Fruit fly (Drosophila melanogaster) whole organism, wandering third instar larva: Measurements from ENCODE around the gene CG7778.
A peak's percentile ranks its signal among the peaks of the same experiment; 100 is the strongest.

Experiments used
- Abd-B ChIP-seq: fragments of >200 bp; optimal IDR thresholded peaks from 2 replicates; lab custom pipeline; 2017; ENCODE audit warnings: missing biosample characterization, missing genetic modification characterization
- CG32264 ChIP-seq: fragments of 200-800 bp; sonication (Bioruptor generic); optimal IDR thresholded peaks from 2 replicates; lab custom pipeline; 2016; ENCODE audit warnings: missing biosample characterization, missing genetic modification characterization
- CG9705 ChIP-seq: fragments of 200-800 bp; sonication (Bioruptor generic); optimal IDR thresholded peaks from 2 replicates; lab custom pipeline; 2018; ENCODE audit warnings: missing biosample characterization, mild to moderate bottlenecking, missing genetic modification characterization
- CrebA ChIP-seq: fragments of 200-800 bp; sonication (Bioruptor generic); optimal IDR thresholded peaks from 2 replicates; lab custom pipeline; 2016; ENCODE audit warnings: missing biosample characterization, mild to moderate bottlenecking, missing genetic modification characterization, borderline replicate concordance
- Dfd ChIP-seq: fragments of >200 bp; optimal IDR thresholded peaks from 2 replicates; lab custom pipeline; 2017; ENCODE audit warnings: missing biosample characterization, missing genetic modification characterization
- Dif ChIP-seq: fragments of 200-275, 200-300 bp; sonication (Bioruptor generic); optimal IDR thresholded peaks from 2 replicates; lab custom pipeline; 2018; ENCODE audit warnings: missing biosample characterization, missing genetic modification characterization; ENCODE audit not compliant: partially characterized antibody
- GATAd ChIP-seq: sonication (Bioruptor generic); optimal IDR thresholded peaks from 2 replicates; lab custom pipeline; 2016; ENCODE audit warnings: missing biosample characterization, missing genetic modification characterization
- HLH106 ChIP-seq: fragments of 200-800 bp; optimal IDR thresholded peaks from 3 replicates; lab custom pipeline; 2019; ENCODE audit warnings: missing biosample characterization, mild to moderate bottlenecking, missing genetic modification characterization, moderate library complexity
- Hnf4 ChIP-seq: fragments of 200-800 bp; sonication (Bioruptor generic); optimal IDR thresholded peaks from 2 replicates; lab custom pipeline; 2016; ENCODE audit warnings: missing biosample characterization, mild to moderate bottlenecking, missing genetic modification characterization
- Hr78 ChIP-seq: fragments of >200 bp; optimal IDR thresholded peaks from 2 replicates; lab custom pipeline; 2017; ENCODE audit warnings: missing biosample characterization, missing genetic modification characterization
- Hr83 ChIP-seq: fragments of 200-300 bp; sonication (Bioruptor generic); optimal IDR thresholded peaks from 2 replicates; lab custom pipeline; 2016; ENCODE audit warnings: missing biosample characterization, mild to moderate bottlenecking, missing genetic modification characterization, moderate library complexity; ENCODE audit not compliant: poor library complexity, severe bottlenecking
- Jra ChIP-seq: sonication (Bioruptor generic); optimal IDR thresholded peaks from 2 replicates; lab custom pipeline; 2016; ENCODE audit warnings: missing biosample characterization, missing genetic modification characterization
- Myc ChIP-seq: fragments of >200 bp; optimal IDR thresholded peaks from 2 replicates; lab custom pipeline; 2017
- N ChIP-seq: fragments of >200 bp; optimal IDR thresholded peaks from 2 replicates; lab custom pipeline; 2018; ENCODE audit warnings: missing biosample characterization, missing external identifiers, missing genetic modification characterization
- OdsH ChIP-seq: fragments of 200-800 bp; sonication (Bioruptor generic); optimal IDR thresholded peaks from 2 replicates; lab custom pipeline; 2016; ENCODE audit warnings: missing biosample characterization, mild to moderate bottlenecking, missing genetic modification characterization
- Rel ChIP-seq, 2 experiments: fragments of 200-800 bp; sonication (Bioruptor generic) in 1 of 2; optimal IDR thresholded peaks; 2 replicates in 1 of 2; 3 replicates in 1 of 2; lab custom pipeline; 2016 to 2019; ENCODE audit warnings: mild to moderate bottlenecking in 2 of 2, missing biosample characterization in 2 of 2, missing genetic modification characterization in 2 of 2, moderate library complexity in 1 of 2
- Sp1 ChIP-seq: fragments of 200-800 bp; sonication (Bioruptor generic); optimal IDR thresholded peaks from 3 replicates; lab custom pipeline; 2019; ENCODE audit warnings: missing biosample characterization, mild to moderate bottlenecking, missing genetic modification characterization, moderate library complexity
- Vsx2 ChIP-seq: fragments of 200-300, 225-300 bp; sonication (Bioruptor generic); optimal IDR thresholded peaks from 2 replicates; lab custom pipeline; 2018; ENCODE audit warnings: missing biosample characterization, missing genetic modification characterization; ENCODE audit not compliant: partially characterized antibody
- br ChIP-seq: fragments of 200-800 bp; sonication (Bioruptor generic); optimal IDR thresholded peaks from 2 replicates; lab custom pipeline; 2016; ENCODE audit warnings: missing biosample characterization, missing genetic modification characterization
- brk ChIP-seq: fragments of 200-800 bp; sonication (Bioruptor generic); optimal IDR thresholded peaks from 2 replicates; lab custom pipeline; 2016; ENCODE audit warnings: missing biosample characterization, mild to moderate bottlenecking, missing genetic modification characterization
- dl ChIP-seq, 2 experiments: fragments of 175-275, 200-275 bp in 1 of 2; fragments of 200-275 bp in 1 of 2; sonication (Bioruptor generic); optimal IDR thresholded peaks; lab custom pipeline; 2018; ENCODE audit warnings: mild to moderate bottlenecking in 2 of 2, missing biosample characterization in 2 of 2, missing genetic modification characterization in 2 of 2, moderate library complexity in 2 of 2; ENCODE audit not compliant: partially characterized antibody in 2 of 2, insufficient read depth in 1 of 2
- dmrt93B ChIP-seq: fragments of 200-800 bp; sonication (Bioruptor generic); optimal IDR thresholded peaks from 2 replicates; lab custom pipeline; 2018; ENCODE audit warnings: missing biosample characterization, mild to moderate bottlenecking, missing genetic modification characterization
- dsf ChIP-seq: sonication (Bioruptor generic); optimal IDR thresholded peaks from 2 replicates; lab custom pipeline; 2016; ENCODE audit warnings: missing biosample characterization, missing genetic modification characterization, borderline replicate concordance
- ey ChIP-seq: fragments of 200-800 bp; sonication (Bioruptor generic); optimal IDR thresholded peaks from 2 replicates; lab custom pipeline; 2016; ENCODE audit warnings: missing biosample characterization, missing genetic modification characterization
- foxo ChIP-seq, 2 experiments: fragments of 200-800 bp; sonication (Bioruptor generic); optimal IDR thresholded peaks; 2 replicates in 1 of 2; 3 replicates in 1 of 2; lab custom pipeline; 2016 to 2017; ENCODE audit warnings: missing biosample characterization in 2 of 2, missing genetic modification characterization in 2 of 2
- fru ChIP-seq: fragments of 200-800 bp; sonication (Bioruptor generic); optimal IDR thresholded peaks from 3 replicates; lab custom pipeline; 2016; ENCODE audit warnings: missing biosample characterization, mild to moderate bottlenecking, missing genetic modification characterization
- h ChIP-seq: fragments of 200-800 bp; sonication (Bioruptor generic); optimal IDR thresholded peaks from 3 replicates; lab custom pipeline; 2016; ENCODE audit warnings: missing biosample characterization, mild to moderate bottlenecking, missing genetic modification characterization
- jim ChIP-seq: fragments of 175-275, 200-325 bp; sonication (Bioruptor generic); optimal IDR thresholded peaks from 2 replicates; lab custom pipeline; 2016; ENCODE audit warnings: missing biosample characterization, mild to moderate bottlenecking, missing genetic modification characterization
- lola ChIP-seq: fragments of >200 bp; optimal IDR thresholded peaks from 2 replicates; lab custom pipeline; 2017; ENCODE audit warnings: missing biosample characterization, missing genetic modification characterization
- pan ChIP-seq: fragments of >200 bp; optimal IDR thresholded peaks from 2 replicates; lab custom pipeline; 2017
- psq ChIP-seq: fragments of 200-800 bp; sonication (Bioruptor generic); optimal IDR thresholded peaks from 3 replicates; lab custom pipeline; 2017; ENCODE audit warnings: missing biosample characterization, mild to moderate bottlenecking, missing genetic modification characterization, moderate library complexity
- rgr ChIP-seq: fragments of 200-800 bp; sonication (Bioruptor generic); optimal IDR thresholded peaks from 3 replicates; lab custom pipeline; 2016; ENCODE audit warnings: missing biosample characterization, mild to moderate bottlenecking, missing genetic modification characterization
- sage ChIP-seq: fragments of 200-800 bp; sonication (Bioruptor generic); optimal IDR thresholded peaks from 2 replicates; lab custom pipeline; 2016; ENCODE audit warnings: missing biosample characterization, mild to moderate bottlenecking, missing genetic modification characterization
- sv ChIP-seq: fragments of 200-800 bp; sonication (Bioruptor generic); optimal IDR thresholded peaks from 3 replicates; lab custom pipeline; 2016; ENCODE audit warnings: missing biosample characterization, missing genetic modification characterization
- tai ChIP-seq: sonication (Bioruptor generic); optimal IDR thresholded peaks from 2 replicates; lab custom pipeline; 2016; ENCODE audit warnings: missing biosample characterization, missing genetic modification characterization
- usp ChIP-seq: fragments of >200 bp; optimal IDR thresholded peaks from 2 replicates; lab custom pipeline; 2017; ENCODE audit warnings: missing biosample characterization, missing genetic modification characterization
- woc ChIP-seq: sonication (Bioruptor generic); optimal IDR thresholded peaks from 2 replicates; lab custom pipeline; 2016; ENCODE audit warnings: missing biosample characterization, mild to moderate bottlenecking, missing genetic modification characterization

The CG7778 gene

DNA sequence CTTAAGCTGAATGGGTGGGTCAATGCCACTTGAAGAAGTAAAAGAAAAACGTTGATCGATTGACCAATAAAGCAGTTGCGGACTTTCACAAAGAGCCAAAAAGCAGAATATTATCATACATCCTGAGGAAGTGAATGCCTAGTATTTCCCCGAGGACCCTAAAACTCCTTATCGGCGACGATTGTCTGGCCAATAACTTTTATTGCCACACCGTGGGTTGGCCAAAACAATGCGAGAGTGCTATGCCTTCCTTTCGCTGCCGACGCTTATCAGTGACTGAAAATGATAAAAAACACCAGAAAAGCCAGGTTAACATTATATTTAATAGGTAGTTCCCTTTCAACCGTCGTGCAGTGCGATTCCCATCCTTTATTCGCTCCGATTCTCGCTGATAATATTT lies 5.4 kb downstream of the CG7778 start, which contains the start of gene Mur29B:
Gene Mur29B (plus strand): TSS at position 324 of the 400 bp plus-strand sequence.
- TF ChIP-seq GATAd (GFP tag; lab: Kevin White, UChicago) (no peak), tai (GFP tag; lab: Kevin White, UChicago) (no peak), Hr83 (GFP tag; lab: Kevin White, UChicago) (peak; percentile 29), br (peak; percentile 2), CrebA (peak; percentile 22), Rel (GFP tag; optimal IDR thresholded peaks at IDR 0.05; lab: Kevin White, UChicago) (no peak), Rel (tag; optimal IDR thresholded peaks at IDR 0.05; lab: Kevin White, UChicago) (peak; percentile 92)

DNA sequence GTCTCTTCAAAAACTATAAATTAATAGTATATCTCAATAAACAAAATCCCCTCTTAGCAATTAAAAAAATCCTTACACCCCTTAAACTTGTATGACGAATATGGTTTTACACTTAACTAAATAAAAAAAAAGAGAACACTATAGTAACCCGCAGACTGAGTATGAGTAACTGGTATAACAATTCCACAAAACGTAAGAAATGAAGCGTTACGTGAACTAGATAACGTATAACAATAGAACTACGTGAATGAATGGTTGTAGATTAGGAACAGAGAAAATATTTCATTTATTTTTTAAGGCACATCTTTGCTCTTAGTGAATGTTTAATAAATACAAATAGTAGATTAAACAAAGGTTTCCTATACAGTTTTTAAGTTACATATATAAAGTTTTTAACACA lies 9.0 kb downstream of the CG7778 start:
- no peak for TF ChIP-seq Hnf4 (GFP tag; lab: Kevin White, UChicago)
- TF ChIP-seq woc (GFP tag; lab: Kevin White, UChicago): no peak
- no peak for TF ChIP-seq dl (GFP tag; optimal IDR thresholded peaks at IDR 0.05; lab: Kevin White, UChicago; ENCODE audit: insufficient read depth in 1 of 2, partially characterized antibody in 2 of 2)
- TF ChIP-seq OdsH (GFP tag; lab: Kevin White, UChicago): no peak
- TF ChIP-seq rgr (GFP tag; lab: Kevin White, UChicago): no peak
- no peak for TF ChIP-seq usp
- TF ChIP-seq Rel (GFP tag; optimal IDR thresholded peaks at IDR 0.05; lab: Kevin White, UChicago): no peak
- TF ChIP-seq Rel (tag; optimal IDR thresholded peaks at IDR 0.05; lab: Kevin White, UChicago): no peak
- no peak for TF ChIP-seq CG32264 (GFP tag; lab: Kevin White, UChicago)
- TF ChIP-seq sv (GFP tag; lab: Kevin White, UChicago): no peak
- no peak for TF ChIP-seq Jra (GFP tag; lab: Kevin White, UChicago)
- no peak for TF ChIP-seq jim
- no peak for TF ChIP-seq Hr78 (GFP tag; lab: Kevin White, UChicago)
- no peak for TF ChIP-seq dsf (GFP tag; lab: Kevin White, UChicago)
- TF ChIP-seq ey (GFP tag; lab: Kevin White, UChicago): no peak

DNA sequence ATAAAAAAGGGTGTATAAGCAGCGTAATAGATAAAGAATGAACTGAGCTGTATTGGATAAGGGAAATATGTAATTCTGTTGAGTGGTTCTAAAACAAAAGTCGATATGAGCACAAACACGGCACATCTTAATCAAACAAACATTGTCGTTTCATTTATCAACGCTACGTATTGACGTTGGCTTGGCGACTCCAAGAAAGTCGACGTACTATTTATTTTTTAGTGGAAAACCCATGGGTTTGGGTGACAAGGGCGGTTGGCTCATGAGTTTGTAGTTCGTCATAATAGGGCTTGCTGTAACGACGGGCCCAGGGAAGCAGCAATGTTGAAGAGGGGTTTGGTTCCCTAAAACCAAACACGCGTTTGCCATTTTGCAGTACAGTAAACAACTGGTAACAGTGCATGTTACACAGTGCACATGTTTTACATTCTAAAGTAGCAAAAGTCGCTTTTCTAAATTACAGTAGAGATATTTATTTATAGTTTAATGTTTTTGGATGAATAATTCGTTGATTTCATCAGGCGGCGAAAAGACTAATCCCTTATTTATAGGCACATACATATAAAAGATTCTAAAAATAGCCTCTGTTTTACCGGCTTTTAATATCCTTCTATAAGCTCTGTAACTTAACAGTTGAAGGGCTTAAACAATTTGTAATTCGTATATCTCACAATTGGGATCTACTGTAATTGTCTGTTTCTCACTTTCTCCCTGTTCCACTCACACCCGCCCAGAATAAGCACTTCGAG lies 15.0 kb downstream of the CG7778 start:
- TF ChIP-seq h (GFP tag; lab: Kevin White, UChicago): peak; percentile 70
- peak; percentile 35 for TF ChIP-seq woc (GFP tag; lab: Kevin White, UChicago)
- peak; percentile 64 for TF ChIP-seq ey (GFP tag; lab: Kevin White, UChicago)
- peak; percentile 46 for TF ChIP-seq br
- peak; percentile 59 for TF ChIP-seq psq (GFP tag; lab: Kevin White, UChicago)
- TF ChIP-seq CG9705 (GFP tag; lab: Kevin White, UChicago): peak; percentile 7
- TF ChIP-seq sv (GFP tag; lab: Kevin White, UChicago): no peak
- peak; percentile 59 for TF ChIP-seq HLH106 (tag; lab: Kevin White, UChicago)
- TF ChIP-seq dmrt93B (GFP tag; lab: Kevin White, UChicago): peak; percentile 28
- TF ChIP-seq foxo (GFP tag; optimal IDR thresholded peaks at IDR 0.05; lab: Kevin White, UChicago): peak in 1 of 2 experiments; percentile 49
- peak; percentile 75 for TF ChIP-seq fru (GFP tag; lab: Kevin White, UChicago)
- TF ChIP-seq Abd-B: no peak
- TF ChIP-seq N (GFP tag; lab: Kevin White, UChicago): no peak
- no peak for TF ChIP-seq CG32264 (GFP tag; lab: Kevin White, UChicago)
- TF ChIP-seq Sp1 (GFP tag; lab: Kevin White, UChicago): peak; percentile 33
- TF ChIP-seq sage (GFP tag; lab: Kevin White, UChicago): no peak
- TF ChIP-seq rgr (GFP tag; lab: Kevin White, UChicago): peak; percentile 17
- peak; percentile 36 for TF ChIP-seq OdsH (GFP tag; lab: Kevin White, UChicago)
- TF ChIP-seq Hnf4 (GFP tag; lab: Kevin White, UChicago): peak; percentile 1

DNA sequence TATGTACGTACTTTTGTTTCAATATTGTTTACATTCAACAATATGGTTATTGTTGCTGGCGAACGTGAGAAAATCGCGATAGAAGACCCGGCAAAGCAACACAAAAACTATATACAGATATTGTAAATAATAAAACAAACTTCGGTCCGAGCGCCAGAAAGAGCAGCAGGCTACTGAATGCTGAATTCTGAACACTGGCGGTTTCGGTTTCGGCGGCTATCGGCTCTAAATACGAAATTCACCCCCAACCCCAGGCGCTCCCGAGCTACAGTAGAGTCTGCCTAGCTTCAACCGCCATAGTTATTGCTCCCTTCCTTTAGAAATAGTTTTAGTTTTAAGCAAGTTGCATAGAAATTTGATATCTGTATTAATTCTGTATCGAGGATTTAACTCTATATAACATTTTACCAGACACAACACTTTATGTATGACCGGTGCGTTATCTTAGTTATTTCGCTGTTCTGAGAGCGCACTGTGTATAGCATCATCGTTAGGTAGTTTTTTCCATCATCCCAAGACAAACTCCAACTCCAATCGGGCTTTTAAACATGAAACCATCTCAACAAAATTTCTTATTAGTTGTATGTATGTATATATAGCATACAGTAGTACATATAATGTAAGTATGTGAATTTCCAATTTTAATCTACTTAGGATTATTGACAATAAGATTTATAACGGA lies 16.0 kb downstream of the CG7778 start, which contains the start of gene CG7627:
Gene CG7627 (minus strand): TSS at position 197 of the 682 bp plus-strand sequence.
- TF ChIP-seq ey (GFP tag; lab: Kevin White, UChicago): peak; percentile 90
- peak; percentile 86 for TF ChIP-seq rgr (GFP tag; lab: Kevin White, UChicago)
- TF ChIP-seq Dif (GFP tag; lab: Kevin White, UChicago): peak; percentile 33
- no peak for TF ChIP-seq pan
- TF ChIP-seq dmrt93B (GFP tag; lab: Kevin White, UChicago): peak; percentile 66
- TF ChIP-seq Sp1 (GFP tag; lab: Kevin White, UChicago): peak; percentile 74
- peak; percentile 80 for TF ChIP-seq HLH106 (tag; lab: Kevin White, UChicago)
- peak; percentile 62 for TF ChIP-seq CG32264 (GFP tag; lab: Kevin White, UChicago)
- TF ChIP-seq dsf (GFP tag; lab: Kevin White, UChicago): no peak
- no peak for TF ChIP-seq jim
- no peak for TF ChIP-seq Abd-B
- peak; percentile 72 for TF ChIP-seq brk (GFP tag; lab: Kevin White, UChicago)
- no peak for TF ChIP-seq lola (GFP tag; lab: Kevin White, UChicago)
- TF ChIP-seq Myc (lab: Kevin White, UChicago): no peak
- peak; percentile 91 for TF ChIP-seq OdsH (GFP tag; lab: Kevin White, UChicago)
- peak; percentile 66 for TF ChIP-seq sv (GFP tag; lab: Kevin White, UChicago)
- peak; percentile 63 for TF ChIP-seq tai (GFP tag; lab: Kevin White, UChicago)
- TF ChIP-seq N (GFP tag; lab: Kevin White, UChicago): no peak
- TF ChIP-seq CrebA: no peak
- no peak for TF ChIP-seq Rel (GFP tag; optimal IDR thresholded peaks at IDR 0.05; lab: Kevin White, UChicago)
- peak; percentile 41 for TF ChIP-seq Rel (tag; optimal IDR thresholded peaks at IDR 0.05; lab: Kevin White, UChicago)
- no peak for TF ChIP-seq dl (GFP tag; optimal IDR thresholded peaks at IDR 0.05; lab: Kevin White, UChicago; ENCODE audit: insufficient read depth in 1 of 2, partially characterized antibody in 2 of 2)
- no peak for TF ChIP-seq Dfd (GFP tag; lab: Kevin White, UChicago)
- TF ChIP-seq Vsx2 (GFP tag; lab: Kevin White, UChicago): peak; percentile 49
